Fruit fly (Drosophila melanogaster) whole organism, adult: Measurements from ENCODE around the gene Elo68alpha.

Source experiments
- CG11617 ChIP-seq: fragments of 200-800 bp; sonication (Bioruptor generic); optimal IDR thresholded peaks from 2 replicates; lab custom pipeline; 2017; ENCODE audit warnings: mild to moderate bottlenecking, missing biosample characterization, missing genetic modification reagents, missing genetic modification characterization
- CG14711 ChIP-seq: fragments of 200-800 bp; sonication (Bioruptor generic); optimal IDR thresholded peaks from 2 replicates; lab custom pipeline; 2018; ENCODE audit warnings: missing biosample characterization, mild to moderate bottlenecking, missing genetic modification characterization, moderate library complexity
- CG33017 ChIP-seq: fragments of 200-800 bp; sonication (Bioruptor generic); optimal IDR thresholded peaks from 2 replicates; lab custom pipeline; 2018; ENCODE audit warnings: missing biosample characterization, mild to moderate bottlenecking, missing genetic modification characterization, moderate library complexity
- CG7045 ChIP-seq: fragments of 200-800 bp; sonication (Bioruptor generic); optimal IDR thresholded peaks from 2 replicates; lab custom pipeline; 2017; ENCODE audit warnings: missing biosample characterization, mild to moderate bottlenecking, missing genetic modification characterization
- CG7101 ChIP-seq: fragments of 200-800 bp; sonication (Bioruptor generic); optimal IDR thresholded peaks from 2 replicates; lab custom pipeline; 2018; ENCODE audit warnings: missing biosample characterization, mild to moderate bottlenecking, missing genetic modification characterization, moderate library complexity
- Clk ChIP-seq: fragments of 200-800 bp; sonication (Bioruptor generic); optimal IDR thresholded peaks from 2 replicates; lab custom pipeline; 2017; ENCODE audit warnings: missing biosample characterization, missing genetic modification characterization
- Crg-1 ChIP-seq: fragments of 200-800 bp; sonication (Bioruptor generic); optimal IDR thresholded peaks from 2 replicates; lab custom pipeline; 2016; ENCODE audit warnings: missing biosample characterization, missing genetic modification characterization
- Hr96 ChIP-seq: fragments of 200-800 bp; sonication (Bioruptor generic); optimal IDR thresholded peaks from 2 replicates; lab custom pipeline; 2016; ENCODE audit warnings: missing biosample characterization, missing genetic modification characterization
- Mnt ChIP-seq: fragments of 200-800 bp; sonication (Bioruptor generic); optimal IDR thresholded peaks from 2 replicates; lab custom pipeline; 2016; ENCODE audit warnings: missing biosample characterization, mild to moderate bottlenecking, missing genetic modification characterization
- bab1 ChIP-seq: fragments of 200-800 bp; sonication (Bioruptor generic); optimal IDR thresholded peaks from 3 replicates; lab custom pipeline; 2019; ENCODE audit warnings: missing biosample characterization, mild to moderate bottlenecking, missing genetic modification characterization, moderate library complexity
- cnc ChIP-seq, 2 experiments: fragments of >200 bp; optimal IDR thresholded peaks; 2 replicates each; lab custom pipeline; 2017
- kay ChIP-seq: fragments of 200-800 bp; sonication (Bioruptor generic); peaks from one replicate; lab custom pipeline; 2016; ENCODE audit warnings: missing biosample characterization, missing genetic modification characterization, borderline replicate concordance
- pad ChIP-seq: fragments of 200-800 bp; sonication (Bioruptor generic); optimal IDR thresholded peaks from 3 replicates; lab custom pipeline; 2017; ENCODE audit warnings: missing biosample characterization, missing genetic modification characterization, mild to moderate bottlenecking, moderate library complexity, missing genetic modification reagents
- tj ChIP-seq: fragments of 200-800 bp; sonication (Bioruptor generic); optimal IDR thresholded peaks from 3 replicates; lab custom pipeline; 2017; ENCODE audit warnings: missing biosample characterization, mild to moderate bottlenecking, missing genetic modification characterization, moderate library complexity

DNA sequence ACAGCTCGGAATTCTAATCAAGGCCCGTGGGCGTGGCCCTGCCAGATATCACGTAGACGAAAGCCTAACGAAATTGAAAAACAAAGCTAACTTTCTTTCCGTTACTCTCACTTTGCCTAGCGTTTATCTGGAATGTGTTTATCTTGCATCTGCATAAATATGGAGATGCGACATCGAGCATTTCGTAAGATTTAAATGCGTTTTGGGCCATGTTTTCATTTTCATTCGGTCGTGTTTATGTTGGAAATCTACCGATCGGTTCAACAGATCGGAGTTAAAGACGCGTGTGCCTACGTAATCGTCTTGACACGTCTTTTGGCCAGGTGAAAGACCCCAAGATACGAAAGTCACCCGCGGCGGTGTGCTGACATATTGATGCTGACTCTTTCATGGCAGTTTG is 44.8 kb upstream of the Elo68alpha start:
- no peak for TF ChIP-seq kay
- TF ChIP-seq Crg-1 (GFP tag; lab: Kevin White, UChicago), result no peak
- no peak for TF ChIP-seq CG14711
- TF ChIP-seq CG33017, result no peak
- no peak for TF ChIP-seq cnc (optimal IDR thresholded peaks at IDR 0.05; lab: Kevin White, UChicago)
- no peak for TF ChIP-seq tj (GFP tag; lab: Kevin White, UChicago)
- TF ChIP-seq CG7045, result no peak
- no peak for TF ChIP-seq pad (GFP tag; lab: Kevin White, UChicago)
- no peak for TF ChIP-seq CG11617 (GFP tag; lab: Kevin White, UChicago)
- TF ChIP-seq bab1 (GFP tag; lab: Kevin White, UChicago), result no peak
- no peak for TF ChIP-seq Mnt
- no peak for TF ChIP-seq CG7101
- TF ChIP-seq Clk, result no peak
- TF ChIP-seq Hr96 (GFP tag; lab: Kevin White, UChicago), result no peak
